Fruit fly (Drosophila melanogaster): ENCODE measurements around the gene CG11698.

dm6 chr3R:8349106-8349448 is 37.1 kb downstream of the CG11698 start:
- TF ChIP-seq CG8478 (optimal IDR thresholded peaks at IDR 0.05), result no peak
- TF ChIP-seq CTCF (optimal IDR thresholded peaks at IDR 0.05), result no peak
